Worm (Caenorhabditis elegans) whole organism, young adult: ENCODE data around the gene C17F4.3.

Experiments used
- C17E4.6 ChIP-seq: fragments of 200-800 bp; sonication (Bioruptor generic); IDR thresholded peaks from 2 replicates; pipeline ENCODE4 v1.3.6; 2022; ENCODE audit warnings: missing genetic modification reagents, missing genetic modification characterization, missing compliant biosample characterization
- D2030.7 ChIP-seq: fragments of 200-800 bp; sonication (Bioruptor generic); IDR thresholded peaks from 2 replicates; pipeline ENCODE4 v1.3.6; 2022; ENCODE audit warnings: missing genetic modification reagents, missing genetic modification characterization, missing compliant biosample characterization
- F22D6.2 ChIP-seq: sonication (generic microtip); optimal IDR thresholded peaks from 2 replicates; lab custom pipeline; 2016; ENCODE audit warnings: mild to moderate bottlenecking, missing genetic modification characterization, missing compliant biosample characterization
- F33H1.4 ChIP-seq: fragments of 200-800 bp; sonication (Bioruptor generic); IDR thresholded peaks from 2 replicates; pipeline ENCODE4 v1.3.6; 2022; ENCODE audit warnings: missing genetic modification reagents, missing genetic modification characterization, missing compliant biosample characterization
- F57A8.1 ChIP-seq: fragments of 200-800 bp; sonication (Bioruptor generic); optimal IDR thresholded peaks from 2 replicates; lab custom pipeline; 2018; ENCODE audit warnings: mild to moderate bottlenecking, missing genetic modification characterization, moderate library complexity, missing compliant biosample characterization
- F57C9.4 ChIP-seq: sonication (generic microtip); optimal IDR thresholded peaks from 2 replicates; lab custom pipeline; 2017; ENCODE audit warnings: mild to moderate bottlenecking, missing genetic modification characterization, missing compliant biosample characterization
- K11D2.4 ChIP-seq: fragments of 200-800 bp; sonication (Bioruptor generic); IDR thresholded peaks from 2 replicates; pipeline ENCODE4 v1.3.6; 2022; ENCODE audit warnings: missing genetic modification reagents, missing genetic modification characterization, missing compliant biosample characterization
- K12H6.12 ChIP-seq: fragments of 200-800 bp; sonication (Bioruptor generic); optimal IDR thresholded peaks from 2 replicates; lab custom pipeline; 2018; ENCODE audit warnings: mild to moderate bottlenecking, missing genetic modification characterization, missing compliant biosample characterization
- T26A5.8 ChIP-seq: sonication (generic microtip); optimal IDR thresholded peaks from 2 replicates; lab custom pipeline; 2016; ENCODE audit warnings: missing genetic modification characterization, missing compliant biosample characterization
- aptf-3 ChIP-seq: fragments of 200-800 bp; sonication (Bioruptor generic); IDR thresholded peaks from 2 replicates; pipeline ENCODE4 v1.3.6; 2022; ENCODE audit warnings: missing genetic modification characterization, missing compliant biosample characterization
- attf-6 ChIP-seq: fragments of 200-800 bp; sonication (Bioruptor generic); IDR thresholded peaks from 2 replicates; pipeline ENCODE4 v1.3.6; 2022; ENCODE audit warnings: missing genetic modification reagents, missing genetic modification characterization, missing compliant biosample characterization
- ccch-3 ChIP-seq: fragments of 200-800 bp; sonication (Bioruptor generic); optimal IDR thresholded peaks from 2 replicates; lab custom pipeline; 2018; ENCODE audit warnings: mild to moderate bottlenecking, missing genetic modification characterization, missing compliant biosample characterization
- ceh-100 ChIP-seq: fragments of 200-800 bp; sonication (Bioruptor generic); IDR thresholded peaks from 2 replicates; pipeline ENCODE4 v1.3.6; 2022; ENCODE audit warnings: missing genetic modification reagents, missing genetic modification characterization, missing compliant biosample characterization
- ceh-27 ChIP-seq: fragments of 200-800 bp; sonication (Bioruptor generic); optimal IDR thresholded peaks from 2 replicates; lab custom pipeline; 2018; ENCODE audit warnings: mild to moderate bottlenecking, missing genetic modification characterization, moderate library complexity, missing compliant biosample characterization
- ceh-40 ChIP-seq: fragments of 200-800 bp; sonication (Bioruptor generic); IDR thresholded peaks from 2 replicates; pipeline ENCODE4 v1.3.6; 2022; ENCODE audit warnings: missing genetic modification characterization, missing compliant biosample characterization
- ceh-79 ChIP-seq: sonication (generic microtip); optimal IDR thresholded peaks from 2 replicates; lab custom pipeline; 2017; ENCODE audit warnings: mild to moderate bottlenecking, missing genetic modification characterization, missing compliant biosample characterization
- dpl-1 ChIP-seq: fragments of 150-350 bp; optimal IDR thresholded peaks from 2 replicates; lab custom pipeline; 2014; ENCODE audit warnings: missing biosample characterization, missing genetic modification reagents, missing genetic modification characterization
- egl-18 ChIP-seq: fragments of 200-800 bp; sonication (Bioruptor generic); IDR thresholded peaks from 2 replicates; pipeline ENCODE4 v1.3.6; 2022; ENCODE audit warnings: missing genetic modification reagents, missing genetic modification characterization, missing compliant biosample characterization
- egl-44 ChIP-seq: fragments of 200-800 bp; sonication (Bioruptor generic); IDR thresholded peaks from 2 replicates; pipeline ENCODE4 v1.3.6; 2022; ENCODE audit warnings: missing genetic modification reagents, missing genetic modification characterization, missing compliant biosample characterization
- him-1 ChIP-seq: sonication (generic microtip); optimal IDR thresholded peaks from 2 replicates; lab custom pipeline; 2016; ENCODE audit warnings: missing genotype, missing genetic modification reagents, missing genetic modification characterization, missing compliant biosample characterization
- hmg-1.2 ChIP-seq: fragments of 200-800 bp; sonication (Bioruptor generic); IDR thresholded peaks from 2 replicates; pipeline ENCODE4 v1.3.6; 2022; ENCODE audit warnings: missing genetic modification reagents, missing genetic modification characterization, missing compliant biosample characterization
- hmg-20 ChIP-seq: fragments of 200-800 bp; sonication (Bioruptor generic); IDR thresholded peaks from 2 replicates; pipeline ENCODE4 v1.3.6; 2022; ENCODE audit warnings: missing genetic modification reagents, missing genetic modification characterization, missing compliant biosample characterization
- let-607 ChIP-seq, 2 experiments: fragments of 200-800 bp in 1 of 2; sonication (Bioruptor generic) in 1 of 2; sonication (generic microtip) in 1 of 2; optimal IDR thresholded peaks; 2 replicates each; lab custom pipeline; 2016 to 2018; ENCODE audit warnings: mild to moderate bottlenecking in 2 of 2, missing compliant biosample characterization in 2 of 2, missing genetic modification characterization in 2 of 2, moderate library complexity in 2 of 2, missing genotype in 1 of 2
- lin-35 ChIP-seq, 3 experiments: fragments of 150-350 bp in 2 of 3; sonication (generic microtip) in 1 of 3; optimal IDR thresholded peaks; 2 replicates each; lab custom pipeline; 2014 to 2018; ENCODE audit warnings: missing biosample characterization in 3 of 3, missing genetic modification characterization in 3 of 3, missing genetic modification reagents in 3 of 3
- lsy-27 ChIP-seq: sonication (generic microtip); optimal IDR thresholded peaks from 2 replicates; lab custom pipeline; 2017; ENCODE audit warnings: missing genetic modification characterization, mild to moderate bottlenecking, missing compliant biosample characterization, antibody characterized with exemption, missing genotype, borderline replicate concordance; ENCODE audit not compliant: insufficient read depth
- madf-3 ChIP-seq: fragments of 200-800 bp; sonication (Bioruptor generic); IDR thresholded peaks from 2 replicates; pipeline ENCODE4 v1.3.6; 2022; ENCODE audit warnings: missing genetic modification reagents, missing genetic modification characterization, missing compliant biosample characterization
- madf-8 ChIP-seq: fragments of 200-800 bp; sonication (Bioruptor generic); conservative IDR thresholded peaks from 2 replicates; pipeline ENCODE4 v1.3.6; 2022; ENCODE audit warnings: missing genetic modification reagents, missing genetic modification characterization, missing compliant biosample characterization
- mes-4 ChIP-seq: sonication (generic microtip); optimal IDR thresholded peaks from 2 replicates; lab custom pipeline; 2016; ENCODE audit warnings: missing genotype, missing genetic modification characterization, missing compliant biosample characterization
- nfya-1 ChIP-seq: sonication (generic microtip); optimal IDR thresholded peaks from 2 replicates; lab custom pipeline; 2017; ENCODE audit warnings: antibody characterized with exemption, missing compliant biosample characterization, missing genetic modification characterization, borderline replicate concordance; ENCODE audit not compliant: insufficient read depth
- nfya-2 ChIP-seq: fragments of 200-800 bp; sonication (Bioruptor generic); IDR thresholded peaks from 2 replicates; pipeline ENCODE4 v1.3.6; 2022; ENCODE audit warnings: missing genetic modification reagents, missing genetic modification characterization, missing compliant biosample characterization
- nhr-80 ChIP-seq: sonication (generic microtip); optimal IDR thresholded peaks from 2 replicates; lab custom pipeline; 2016; ENCODE audit warnings: missing genetic modification characterization, missing compliant biosample characterization
- rcor-1 ChIP-seq: fragments of 200-800 bp; sonication (Bioruptor generic); IDR thresholded peaks from 2 replicates; pipeline ENCODE4 v1.3.6; 2022; ENCODE audit warnings: missing genetic modification reagents, missing genetic modification characterization, missing compliant biosample characterization
- rpc-1 ChIP-seq, 2 experiments: fragments of 150-350 bp in 1 of 2; sonication (generic microtip) in 1 of 2; optimal IDR thresholded peaks; 2 replicates each; lab custom pipeline; 2014 to 2018; ENCODE audit warnings: missing biosample characterization in 1 of 2, missing genetic modification characterization in 1 of 2, missing genetic modification reagents in 1 of 2, missing genotype in 1 of 2
- sptf-2 ChIP-seq: fragments of 200-800 bp; sonication (Bioruptor generic); optimal IDR thresholded peaks from 2 replicates; lab custom pipeline; 2018; ENCODE audit warnings: mild to moderate bottlenecking, missing genetic modification characterization, missing compliant biosample characterization
- tbp1 ChIP-seq: fragments of 200-800 bp; sonication (Bioruptor generic); optimal IDR thresholded peaks from 2 replicates; lab custom pipeline; 2018; ENCODE audit warnings: mild to moderate bottlenecking, missing genetic modification characterization, missing compliant biosample characterization
- zfh-2 ChIP-seq: fragments of 200-800 bp; sonication (Bioruptor generic); conservative IDR thresholded peaks from 2 replicates; pipeline ENCODE4 v1.3.6; 2022; ENCODE audit warnings: missing genetic modification reagents, missing genetic modification characterization, missing compliant biosample characterization
- ztf-22 ChIP-seq: fragments of 200-800 bp; sonication (Bioruptor generic); optimal IDR thresholded peaks from 2 replicates; lab custom pipeline; 2018; ENCODE audit warnings: mild to moderate bottlenecking, missing genetic modification characterization, moderate library complexity, missing compliant biosample characterization
- ztf-26 ChIP-seq: sonication (generic microtip); optimal IDR thresholded peaks from 2 replicates; lab custom pipeline; 2017; ENCODE audit warnings: missing genetic modification characterization, missing compliant biosample characterization

The C17F4.3 gene

ce11 chrII:3237038-3237521 lies 3.2 kb upstream of the C17F4.3 start, which contains the start of the genes srz-67 and C17F4.11:
Gene srz-67 (minus strand): TSS chrII:3237138.
Gene C17F4.11 (plus strand): TSS chrII:3237471.
- TF ChIP-seq ztf-22 (GFP tag; lab: Kevin White, UChicago) (no peak), hmg-20 (GFP tag; lab: Robert Waterston, UW) (no peak), D2030.7 (GFP tag; lab: Robert Waterston, UW) (no peak), T26A5.8 (tag; lab: Kevin White, UChicago) (no peak), ceh-100 (GFP tag; lab: Robert Waterston, UW) (no peak), dpl-1 (GFP tag; lab: Kevin White, UChicago) (no peak)

- TF ChIP-seq rpc-1 (optimal IDR thresholded peaks at IDR 0.05; lab: Kevin White, UChicago), result no peak
- TF ChIP-seq rpc-1 (tag; optimal IDR thresholded peaks at IDR 0.05; lab: Kevin White, UChicago), result no peak
- TF ChIP-seq sptf-2 (GFP tag; lab: Kevin White, UChicago), result no peak
- TF ChIP-seq ztf-26 (tag; lab: Kevin White, UChicago), result no peak
- TF ChIP-seq ceh-79, result no peak
- TF ChIP-seq madf-3, result no peak
- no peak for TF ChIP-seq lsy-27 (tag; lab: Kevin White, UChicago)
- no peak for TF ChIP-seq tbp1 (GFP tag; lab: Kevin White, UChicago)
- no peak for TF ChIP-seq let-607 (tag; optimal IDR thresholded peaks at IDR 0.05; lab: Kevin White, UChicago)
- TF ChIP-seq rcor-1 (GFP tag; lab: Robert Waterston, UW), result no peak
- TF ChIP-seq ceh-27 (GFP tag; lab: Kevin White, UChicago), result no peak
- TF ChIP-seq egl-44 (GFP tag; lab: Robert Waterston, UW), result no peak
- no peak for TF ChIP-seq F22D6.2 (tag; lab: Kevin White, UChicago)
- TF ChIP-seq F33H1.4 (GFP tag; lab: Robert Waterston, UW), result no peak
- TF ChIP-seq nfya-2 (GFP tag; lab: Robert Waterston, UW), result no peak
- TF ChIP-seq madf-8 (GFP tag; lab: Robert Waterston, UW), result no peak
- TF ChIP-seq hmg-1.2 (GFP tag; lab: Robert Waterston, UW), result no peak
Observed at ce11 chrII:3241842-3242241, 1.5 kb downstream of the C17F4.3 start.

- TF ChIP-seq nhr-80 (tag; lab: Kevin White, UChicago) (no peak), ceh-100 (GFP tag; lab: Robert Waterston, UW) (no peak), him-1 (no peak), aptf-3 (GFP tag; lab: Robert Waterston, UW) (no peak), lin-35 (GFP tag; optimal IDR thresholded peaks at IDR 0.05; lab: Kevin White, UChicago) (no peak), K11D2.4 (GFP tag; lab: Robert Waterston, UW) (no peak), F57C9.4 (tag; lab: Kevin White, UChicago) (no peak), mes-4 (tag; lab: Kevin White, UChicago) (no peak), nfya-1 (tag; lab: Kevin White, UChicago) (no peak), F57A8.1 (no peak), egl-18 (no peak), K12H6.12 (tag; lab: Kevin White, UChicago) (no peak), C17E4.6 (no peak), ccch-3 (GFP tag; lab: Kevin White, UChicago) (no peak), zfh-2 (GFP tag; lab: Robert Waterston, UW) (no peak), ceh-40 (no peak), ztf-22 (GFP tag; lab: Kevin White, UChicago) (no peak), attf-6 (GFP tag; lab: Robert Waterston, UW) (no peak)
Observed at ce11 chrII:3244070-3244469, 3.8 kb downstream of the C17F4.3 start, which contains the start of gene C17F4.12. Gene C17F4.12 (minus strand): TSS chrII:3244170.
